Worm (Caenorhabditis elegans): ENCODE results near the gene T03G11.10.

T03G11.10 gene

ce11 chrX:5208326-5208725 lies 37.3 kb upstream of the T03G11.10 start:
- no peak for TF ChIP-seq ztf-23 (GFP tag; IDR thresholded peaks at IDR 0.05)
- TF ChIP-seq med-1 (GFP tag; optimal IDR thresholded peaks at IDR 0.05; ENCODE audit: insufficient read depth), result no peak
- no peak for TF ChIP-seq klf-2 (GFP tag; conservative IDR thresholded peaks at IDR 0.05)

- no peak for TF ChIP-seq T22C8.4 (GFP tag; IDR thresholded peaks at IDR 0.05)
- TF ChIP-seq ztf-23 (GFP tag; IDR thresholded peaks at IDR 0.05), result no peak
- no peak for TF ChIP-seq ref-1 (GFP tag; conservative IDR thresholded peaks at IDR 0.05)
- TF ChIP-seq med-1 (GFP tag; optimal IDR thresholded peaks at IDR 0.05; ENCODE audit: insufficient read depth), result no peak
- TF ChIP-seq cog-1 (tag; optimal IDR thresholded peaks at IDR 0.05), result no peak
- no peak for TF ChIP-seq ztf-29 (GFP tag; IDR thresholded peaks at IDR 0.05)
- no peak for TF ChIP-seq tab-1 (GFP tag; IDR thresholded peaks at IDR 0.05)
- no peak for TF ChIP-seq klf-2 (GFP tag; conservative IDR thresholded peaks at IDR 0.05)
- 0 out of 2 replicates have a peak, but pooled peaks have one; percentile 30 for TF ChIP-seq flt-1 (GFP tag; IDR thresholded peaks at IDR 0.05)
These were observed 36.8 kb upstream of the T03G11.10 start for ce11 chrX:5207819-5208218.

ce11 chrX:5205561-5205960 lies 34.6 kb upstream of the T03G11.10 start, which contains the start of gene H28G03.2:
H28G03.2 (plus strand) TSS chrX:5205760.
- TF ChIP-seq ref-1 (GFP tag; conservative IDR thresholded peaks at IDR 0.05) (no peak), T22C8.4 (GFP tag; IDR thresholded peaks at IDR 0.05) (0 out of 2 replicates have a peak, but pooled peaks have one; percentile 23)

- TF ChIP-seq med-1 (GFP tag; optimal IDR thresholded peaks at IDR 0.05; ENCODE audit: insufficient read depth) (no peak), klf-2 (GFP tag; conservative IDR thresholded peaks at IDR 0.05) (no peak), ref-1 (GFP tag; conservative IDR thresholded peaks at IDR 0.05) (no peak), flt-1 (GFP tag; IDR thresholded peaks at IDR 0.05) (no peak), ztf-29 (GFP tag; IDR thresholded peaks at IDR 0.05) (no peak), tab-1 (GFP tag; IDR thresholded peaks at IDR 0.05) (no peak), ztf-23 (GFP tag; IDR thresholded peaks at IDR 0.05) (no peak), cog-1 (tag; optimal IDR thresholded peaks at IDR 0.05) (no peak), T22C8.4 (GFP tag; IDR thresholded peaks at IDR 0.05) (no peak)
These were observed 31.9 kb upstream of the T03G11.10 start for ce11 chrX:5202923-5203322.

ce11 chrX:5202399-5202798 lies 31.4 kb upstream of the T03G11.10 start:
- no peak for TF ChIP-seq cog-1 (tag; optimal IDR thresholded peaks at IDR 0.05)
- no peak for TF ChIP-seq flt-1 (GFP tag; IDR thresholded peaks at IDR 0.05)
- TF ChIP-seq ztf-23 (GFP tag; IDR thresholded peaks at IDR 0.05), result no peak
- no peak for TF ChIP-seq tab-1 (GFP tag; IDR thresholded peaks at IDR 0.05)
- no peak for TF ChIP-seq ref-1 (GFP tag; conservative IDR thresholded peaks at IDR 0.05)
- no peak for TF ChIP-seq med-1 (GFP tag; optimal IDR thresholded peaks at IDR 0.05; ENCODE audit: insufficient read depth)
- no peak for TF ChIP-seq klf-2 (GFP tag; conservative IDR thresholded peaks at IDR 0.05)
- no peak for TF ChIP-seq ztf-29 (GFP tag; IDR thresholded peaks at IDR 0.05)
- no peak for TF ChIP-seq T22C8.4 (GFP tag; IDR thresholded peaks at IDR 0.05)

- no peak for TF ChIP-seq klf-2 (GFP tag; conservative IDR thresholded peaks at IDR 0.05)
- no peak for TF ChIP-seq tab-1 (GFP tag; IDR thresholded peaks at IDR 0.05)
- TF ChIP-seq flt-1 (GFP tag; IDR thresholded peaks at IDR 0.05), result no peak
- no peak for TF ChIP-seq ref-1 (GFP tag; conservative IDR thresholded peaks at IDR 0.05)
- TF ChIP-seq med-1 (GFP tag; optimal IDR thresholded peaks at IDR 0.05; ENCODE audit: insufficient read depth), result no peak
- no peak for TF ChIP-seq ztf-23 (GFP tag; IDR thresholded peaks at IDR 0.05)
These were observed 30.9 kb upstream of the T03G11.10 start for ce11 chrX:5201860-5202259.

ce11 chrX:5199825-5200373 lies 28.9 kb upstream of the T03G11.10 start:
- TF ChIP-seq ztf-29 (GFP tag; IDR thresholded peaks at IDR 0.05) (no peak), klf-2 (GFP tag; conservative IDR thresholded peaks at IDR 0.05) (no peak), tab-1 (GFP tag; IDR thresholded peaks at IDR 0.05) (no peak), ztf-23 (GFP tag; IDR thresholded peaks at IDR 0.05) (no peak), ref-1 (GFP tag; conservative IDR thresholded peaks at IDR 0.05) (no peak), med-1 (GFP tag; optimal IDR thresholded peaks at IDR 0.05; ENCODE audit: insufficient read depth) (no peak), flt-1 (GFP tag; IDR thresholded peaks at IDR 0.05) (no peak), T22C8.4 (GFP tag; IDR thresholded peaks at IDR 0.05) (no peak), cog-1 (tag; optimal IDR thresholded peaks at IDR 0.05) (no peak)

- TF ChIP-seq ztf-23 (GFP tag; IDR thresholded peaks at IDR 0.05), result no peak
- no peak for TF ChIP-seq tab-1 (GFP tag; IDR thresholded peaks at IDR 0.05)
- no peak for TF ChIP-seq ztf-29 (GFP tag; IDR thresholded peaks at IDR 0.05)
- no peak for TF ChIP-seq flt-1 (GFP tag; IDR thresholded peaks at IDR 0.05)
- TF ChIP-seq ref-1 (GFP tag; conservative IDR thresholded peaks at IDR 0.05), result no peak
- no peak for TF ChIP-seq T22C8.4 (GFP tag; IDR thresholded peaks at IDR 0.05)
- TF ChIP-seq med-1 (GFP tag; optimal IDR thresholded peaks at IDR 0.05; ENCODE audit: insufficient read depth), result no peak
- no peak for TF ChIP-seq cog-1 (tag; optimal IDR thresholded peaks at IDR 0.05)
- TF ChIP-seq klf-2 (GFP tag; conservative IDR thresholded peaks at IDR 0.05), result no peak
These were observed 28.3 kb upstream of the T03G11.10 start for ce11 chrX:5199245-5199644.

ce11 chrX:5197440-5197839 lies 26.5 kb upstream of the T03G11.10 start:
- TF ChIP-seq klf-2 (GFP tag; conservative IDR thresholded peaks at IDR 0.05), result no peak

- no peak for TF ChIP-seq ztf-23 (GFP tag; IDR thresholded peaks at IDR 0.05)
- TF ChIP-seq ref-1 (GFP tag; conservative IDR thresholded peaks at IDR 0.05), result no peak
- no peak for TF ChIP-seq ztf-29 (GFP tag; IDR thresholded peaks at IDR 0.05)
- TF ChIP-seq klf-2 (GFP tag; conservative IDR thresholded peaks at IDR 0.05), result no peak
- TF ChIP-seq T22C8.4 (GFP tag; IDR thresholded peaks at IDR 0.05), result no peak
- TF ChIP-seq flt-1 (GFP tag; IDR thresholded peaks at IDR 0.05), result no peak
These were observed 24.6 kb upstream of the T03G11.10 start, which contains the start of gene pqn-62 for ce11 chrX:5195462-5196160. pqn-62 (plus strand) TSS chrX:5196110.

All from whole organism, midembryonic.